Worm (Caenorhabditis elegans) whole organism, mixed stage, embryonic: ENCODE measurements around the gene lido-17.

ENCODE experiments used
- M03D4.4 ChIP-seq: sonication (generic microtip); optimal IDR thresholded peaks from 2 replicates; lab custom pipeline; 2017; ENCODE audit warnings: mild to moderate bottlenecking, missing genetic modification characterization, missing compliant biosample characterization
- blmp-1 ChIP-seq: fragments of 150-350 bp; optimal IDR thresholded peaks from 2 replicates; lab custom pipeline; 2014; ENCODE audit warnings: missing biosample characterization, missing genetic modification characterization
- ceh-39 ChIP-seq: fragments of 150-350 bp; optimal IDR thresholded peaks from 2 replicates; lab custom pipeline; 2014; ENCODE audit warnings: missing biosample characterization, missing genetic modification characterization
- ceh-43 ChIP-seq: fragments of 200-800 bp; sonication (Bioruptor generic); optimal IDR thresholded peaks from 2 replicates; lab custom pipeline; 2018; ENCODE audit warnings: mild to moderate bottlenecking, missing genetic modification characterization, moderate library complexity, missing compliant biosample characterization
- ceh-83 ChIP-seq: fragments of 200-800 bp; sonication (Bioruptor generic); optimal IDR thresholded peaks from 2 replicates; lab custom pipeline; 2018; ENCODE audit warnings: mild to moderate bottlenecking, missing genetic modification characterization, missing compliant biosample characterization
- ces-1 ChIP-seq: fragments of 150-350 bp; optimal IDR thresholded peaks from 2 replicates; lab custom pipeline; 2014; ENCODE audit warnings: missing biosample characterization, missing genetic modification reagents, missing genetic modification characterization
- cnd-1 ChIP-seq: fragments of 200-800 bp; sonication (Bioruptor generic); optimal IDR thresholded peaks from 2 replicates; lab custom pipeline; 2018; ENCODE audit warnings: mild to moderate bottlenecking, missing genetic modification characterization, missing compliant biosample characterization
- drap-1 ChIP-seq: fragments of 200-800 bp; sonication (Bioruptor generic); optimal IDR thresholded peaks from 3 replicates; lab custom pipeline; 2018; ENCODE audit warnings: mild to moderate bottlenecking, missing genetic modification characterization, missing compliant biosample characterization
- elt-1 ChIP-seq: sonication (generic microtip); optimal IDR thresholded peaks from 2 replicates; lab custom pipeline; 2017; ENCODE audit warnings: missing genetic modification characterization, mild to moderate bottlenecking, missing compliant biosample characterization, antibody characterized with exemption, moderate library complexity, borderline replicate concordance; ENCODE audit not compliant: insufficient read depth
- elt-3 ChIP-seq: fragments of 150-350 bp; optimal IDR thresholded peaks from 2 replicates; lab custom pipeline; 2014; ENCODE audit warnings: missing biosample characterization, missing genetic modification characterization
- flh-1 ChIP-seq: fragments of 200-800 bp; sonication (Bioruptor generic); optimal IDR thresholded peaks from 2 replicates; lab custom pipeline; 2018; ENCODE audit warnings: mild to moderate bottlenecking, missing genetic modification characterization, moderate library complexity, missing compliant biosample characterization
- ham-2 ChIP-seq: fragments of 200-800 bp; sonication (Bioruptor generic); optimal IDR thresholded peaks from 2 replicates; lab custom pipeline; 2018; ENCODE audit warnings: mild to moderate bottlenecking, missing genetic modification characterization, missing compliant biosample characterization
- hlh-1 ChIP-seq: fragments of 150-350 bp; optimal IDR thresholded peaks from 2 replicates; lab custom pipeline; 2014; ENCODE audit warnings: missing biosample characterization, missing genetic modification reagents, missing genetic modification characterization
- lin-13 ChIP-seq: fragments of 150-350 bp; optimal IDR thresholded peaks from 2 replicates; lab custom pipeline; 2014; ENCODE audit warnings: missing biosample characterization, missing genetic modification characterization
- lin-32 ChIP-seq: fragments of 200-800 bp; sonication (Bioruptor generic); optimal IDR thresholded peaks from 2 replicates; lab custom pipeline; 2018; ENCODE audit warnings: mild to moderate bottlenecking, missing genetic modification characterization, missing compliant biosample characterization
- lsy-2 ChIP-seq: fragments of 150-350 bp; optimal IDR thresholded peaks from 2 replicates; lab custom pipeline; 2014; ENCODE audit warnings: missing biosample characterization, missing genetic modification characterization
- mab-5 ChIP-seq: fragments of 150-350 bp; optimal IDR thresholded peaks from 2 replicates; lab custom pipeline; 2014; ENCODE audit warnings: missing biosample characterization, missing genetic modification characterization
- mep-1 ChIP-seq: fragments of 150-350 bp; optimal IDR thresholded peaks from 2 replicates; lab custom pipeline; 2017; ENCODE audit warnings: missing biosample characterization, missing genetic modification reagents, missing genetic modification characterization, inconsistent platforms
- mls-2 ChIP-seq: sonication (generic microtip); optimal IDR thresholded peaks from 2 replicates; lab custom pipeline; 2016; ENCODE audit warnings: mild to moderate bottlenecking, missing genetic modification characterization, moderate library complexity, missing compliant biosample characterization
- nhr-12 ChIP-seq: fragments of 150-350 bp; optimal IDR thresholded peaks from 2 replicates; lab custom pipeline; 2014; ENCODE audit warnings: missing biosample characterization, missing genetic modification characterization
- nhr-2 ChIP-seq: fragments of 150-350 bp; optimal IDR thresholded peaks from 2 replicates; lab custom pipeline; 2014; ENCODE audit warnings: missing biosample characterization, missing genetic modification characterization
- nhr-237 ChIP-seq: fragments of 150-350 bp; optimal IDR thresholded peaks from 2 replicates; lab custom pipeline; 2014; ENCODE audit warnings: missing biosample characterization, missing genetic modification characterization
- nhr-28 ChIP-seq: fragments of 150-350 bp; optimal IDR thresholded peaks from 2 replicates; lab custom pipeline; 2014; ENCODE audit warnings: missing biosample characterization, missing genetic modification characterization
- nhr-76 ChIP-seq: sonication (generic microtip); optimal IDR thresholded peaks from 2 replicates; lab custom pipeline; 2017; ENCODE audit warnings: missing biosample characterization, missing genetic modification characterization
- sem-2 ChIP-seq: fragments of 200-800 bp; sonication (Bioruptor generic); optimal IDR thresholded peaks from 2 replicates; lab custom pipeline; 2018; ENCODE audit warnings: mild to moderate bottlenecking, missing genetic modification characterization, missing compliant biosample characterization
- snpc-4 ChIP-seq: fragments of 150-350 bp; optimal IDR thresholded peaks from 2 replicates; lab custom pipeline; 2014; ENCODE audit warnings: missing biosample characterization, missing genetic modification characterization
- sptf-1 ChIP-seq: sonication (generic microtip); optimal IDR thresholded peaks from 2 replicates; lab custom pipeline; 2017; ENCODE audit warnings: mild to moderate bottlenecking, missing genetic modification characterization, moderate library complexity, missing compliant biosample characterization
- tbx-8 ChIP-seq: fragments of 200-800 bp; sonication (Bioruptor generic); optimal IDR thresholded peaks from 2 replicates; lab custom pipeline; 2018; ENCODE audit warnings: mild to moderate bottlenecking, missing genetic modification characterization, moderate library complexity, missing compliant biosample characterization
- unc-39 ChIP-seq: fragments of 150-350 bp; optimal IDR thresholded peaks from 2 replicates; lab custom pipeline; 2014; ENCODE audit warnings: missing biosample characterization, missing genetic modification characterization
- unc-62 ChIP-seq: fragments of 150-350 bp; optimal IDR thresholded peaks from 2 replicates; lab custom pipeline; 2014; ENCODE audit warnings: missing biosample characterization, missing genetic modification reagents, missing genetic modification characterization
- zip-8 ChIP-seq: fragments of 150-350 bp; optimal IDR thresholded peaks from 2 replicates; lab custom pipeline; 2014; ENCODE audit warnings: missing biosample characterization, missing genetic modification characterization
- ztf-11 ChIP-seq: fragments of 150-350 bp; optimal IDR thresholded peaks from 2 replicates; lab custom pipeline; 2014; ENCODE audit warnings: missing biosample characterization, missing genetic modification characterization

Gene lido-17

DNA sequence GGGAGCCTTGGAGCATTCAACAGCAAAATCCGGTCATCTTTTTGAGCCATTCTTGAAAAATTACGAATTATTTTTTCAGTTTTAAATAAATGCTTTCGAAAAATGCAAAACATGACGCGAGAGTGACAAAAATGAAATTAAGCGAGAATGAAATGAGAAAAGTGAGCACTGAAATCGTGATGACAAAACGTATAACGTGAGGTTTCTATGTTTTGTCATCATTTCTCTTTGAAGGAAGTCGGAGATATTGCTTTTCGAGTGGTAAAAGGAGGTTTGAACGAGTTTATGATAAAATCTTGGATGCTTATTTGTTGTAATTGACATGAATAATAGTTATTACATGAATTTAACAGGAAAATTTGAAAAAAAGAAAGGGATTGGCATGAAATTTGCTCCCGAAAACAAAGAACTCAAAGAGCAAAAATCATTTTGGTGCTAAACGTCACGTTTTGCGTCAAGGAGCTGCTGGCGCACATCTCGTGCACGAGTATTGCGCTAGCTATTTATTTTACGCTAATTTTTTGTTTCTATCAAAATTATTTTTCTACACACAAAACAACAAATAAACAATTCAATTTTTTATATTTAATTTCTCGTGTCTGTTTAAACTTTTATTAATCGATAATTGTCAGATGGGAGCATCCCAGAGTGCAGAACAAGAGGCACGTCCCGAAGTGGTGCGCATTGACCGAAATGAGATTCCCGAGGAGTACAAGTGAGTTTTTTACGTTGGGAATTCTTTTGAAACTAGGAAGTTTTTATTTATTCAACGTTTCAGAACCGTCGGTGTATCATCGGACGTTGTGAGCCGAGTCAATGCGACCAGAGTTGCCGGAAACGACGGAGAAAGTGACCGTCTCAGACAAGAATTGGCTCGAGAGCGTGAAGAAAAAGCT is 24.0 kb upstream of the lido-17 start, which contains the start of the genes gss-1 and chch-3:
Gene gss-1, minus strand, starts transcription at position 51 of the 896 bp plus-strand sequence.
Gene chch-3, plus strand, starts transcription at position 633 of the 896 bp plus-strand sequence.
- TF ChIP-seq nhr-28 (tag; lab: Kevin White, UChicago) (no peak), lin-13 (peak; percentile 27), nhr-76 (tag; lab: Kevin White, UChicago) (no peak), ham-2 (GFP tag; lab: Kevin White, UChicago) (peak; percentile 39), snpc-4 (tag; lab: Kevin White, UChicago) (no peak), mep-1 (tag; lab: Kevin White, UChicago) (peak; percentile 68), lsy-2 (tag; lab: Kevin White, UChicago) (peak; percentile 38)

DNA sequence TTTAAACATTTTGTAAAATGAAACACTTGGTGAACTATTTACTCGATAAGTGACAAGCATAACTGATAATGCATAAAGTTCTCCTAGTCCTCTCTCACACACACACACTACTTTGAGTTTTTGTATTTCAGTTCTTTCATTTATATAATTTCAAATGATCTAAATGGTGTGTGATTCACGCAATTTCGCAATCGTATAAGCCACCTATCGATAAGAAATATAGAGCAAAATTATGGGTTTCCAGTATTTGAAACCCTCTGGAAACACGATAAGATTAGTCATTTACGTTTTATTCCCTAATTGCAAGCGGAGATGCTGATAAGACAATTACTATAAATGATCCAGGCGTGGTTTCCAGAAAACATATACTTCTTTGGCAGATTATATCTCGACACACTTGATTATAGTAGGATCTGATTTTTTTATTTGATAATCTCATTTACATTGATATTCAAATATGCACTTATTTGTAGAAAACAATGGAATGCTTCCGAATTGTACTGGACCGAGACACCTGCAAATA is 19.5 kb upstream of the lido-17 start, which contains the start of gene arrd-3:
Gene arrd-3, plus strand, starts transcription at position 473 of the 523 bp plus-strand sequence.
- TF ChIP-seq ces-1 (GFP tag; lab: Kevin White, UChicago), result no peak
- TF ChIP-seq nhr-2 (tag; lab: Kevin White, UChicago), result no peak
- TF ChIP-seq snpc-4 (tag; lab: Kevin White, UChicago), result no peak
- TF ChIP-seq ham-2 (GFP tag; lab: Kevin White, UChicago), result no peak

DNA sequence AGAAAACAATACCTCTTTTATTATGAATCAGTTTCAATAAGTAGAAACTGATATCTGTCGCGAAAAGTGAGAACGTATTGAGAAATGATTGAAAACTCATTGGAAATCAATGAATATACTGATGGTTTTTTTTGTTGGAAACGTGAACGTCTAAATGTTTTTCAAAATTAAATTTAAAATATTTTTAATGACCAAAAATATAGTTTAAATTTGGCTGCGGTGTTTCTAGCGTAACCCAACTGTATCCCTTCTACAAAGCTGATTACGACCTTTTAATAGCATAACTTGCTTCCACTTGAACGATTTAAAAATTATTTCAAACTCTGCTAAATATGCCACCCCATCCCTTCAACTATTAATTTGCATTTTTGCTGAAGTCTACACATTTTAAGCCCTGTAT is 18.9 kb upstream of the lido-17 start, which contains the start of gene M176.9:
Gene M176.9, minus strand, starts transcription at position 101 of the 400 bp plus-strand sequence.
- no peak for TF ChIP-seq unc-39 (tag; lab: Kevin White, UChicago)
- TF ChIP-seq hlh-1, result no peak
- no peak for TF ChIP-seq blmp-1 (tag; lab: Kevin White, UChicago)
- no peak for TF ChIP-seq snpc-4 (tag; lab: Kevin White, UChicago)
- no peak for TF ChIP-seq ceh-39 (tag; lab: Kevin White, UChicago)
- no peak for TF ChIP-seq nhr-12 (tag; lab: Kevin White, UChicago)
- TF ChIP-seq mep-1 (tag; lab: Kevin White, UChicago), result no peak
- TF ChIP-seq drap-1, result no peak
- no peak for TF ChIP-seq M03D4.4 (tag; lab: Kevin White, UChicago)
- no peak for TF ChIP-seq mls-2 (tag; lab: Kevin White, UChicago)
- TF ChIP-seq ces-1 (GFP tag; lab: Kevin White, UChicago), result no peak

DNA sequence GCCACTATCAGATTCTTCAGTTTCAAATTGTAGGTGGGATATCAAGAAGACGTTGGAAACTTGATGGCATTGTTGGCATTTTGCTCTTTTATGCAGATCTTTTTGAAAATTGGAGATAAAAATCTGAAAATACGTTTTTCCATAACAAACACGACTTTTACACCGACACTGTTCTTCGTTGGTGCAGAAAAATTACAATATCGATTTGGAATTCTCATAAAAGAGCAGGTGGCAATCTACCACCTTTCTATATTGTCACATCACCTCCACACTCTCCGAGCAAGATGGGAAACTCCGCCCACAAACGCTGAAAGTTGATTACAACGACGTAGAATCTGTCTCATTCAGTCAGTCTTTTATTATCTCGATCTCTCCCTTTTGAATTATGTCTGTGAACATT is 14.8 kb upstream of the lido-17 start, which contains the start of gene arrd-2:
Gene arrd-2, plus strand, starts transcription at position 301 of the 400 bp plus-strand sequence.
- no peak for TF ChIP-seq hlh-1
- TF ChIP-seq ceh-83, result no peak
- TF ChIP-seq nhr-12 (tag; lab: Kevin White, UChicago), result no peak
- TF ChIP-seq zip-8 (tag; lab: Kevin White, UChicago), result no peak
- no peak for TF ChIP-seq ztf-11 (tag; lab: Kevin White, UChicago)

DNA sequence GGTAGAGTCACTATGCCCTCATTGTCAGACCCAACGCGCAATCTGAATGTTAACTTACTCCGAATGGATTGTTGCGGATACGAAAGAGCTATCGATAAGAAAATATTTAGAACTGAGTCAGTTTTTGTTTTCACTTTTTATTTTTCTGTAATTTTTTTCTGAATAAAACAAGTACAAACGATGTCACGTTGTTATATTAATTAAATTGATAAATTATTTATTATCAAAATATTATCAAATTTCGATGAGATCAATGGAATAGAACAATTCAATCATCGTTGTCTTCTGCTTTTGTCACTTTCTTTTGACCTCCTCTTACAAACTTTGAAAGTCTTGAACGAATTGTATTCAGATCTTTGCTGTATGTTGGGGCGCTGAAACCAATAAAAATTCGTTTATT is 14.4 kb upstream of the lido-17 start, which contains the start of gene mpz-6:
Gene mpz-6, minus strand, starts transcription at position 101 of the 400 bp plus-strand sequence.
- no peak for TF ChIP-seq mab-5 (tag; lab: Kevin White, UChicago)
- no peak for TF ChIP-seq ceh-43
- TF ChIP-seq elt-3 (tag; lab: Kevin White, UChicago), result no peak
- no peak for TF ChIP-seq hlh-1
- TF ChIP-seq nhr-12 (tag; lab: Kevin White, UChicago), result no peak
- no peak for TF ChIP-seq tbx-8 (GFP tag; lab: Kevin White, UChicago)
- no peak for TF ChIP-seq sem-2 (GFP tag; lab: Kevin White, UChicago)

DNA sequence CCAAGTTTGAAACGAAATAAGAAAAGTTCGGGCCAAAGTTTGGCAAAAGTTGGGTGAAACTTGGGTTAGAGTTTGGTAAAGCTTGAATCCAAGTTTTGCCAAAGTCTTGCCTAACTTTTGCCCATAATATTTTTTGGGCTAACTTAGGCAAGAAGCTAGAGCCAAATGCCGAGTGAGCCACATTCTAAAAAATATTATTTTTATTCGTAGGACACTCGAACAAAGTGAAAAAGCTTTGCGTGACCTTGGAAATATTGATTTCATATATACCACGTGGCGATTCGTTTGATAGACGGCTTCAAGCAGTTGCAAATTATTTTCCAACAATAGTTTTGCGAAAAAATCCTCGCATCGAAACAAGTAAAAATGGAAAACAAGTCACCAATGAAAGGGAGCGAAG is 11.2 kb upstream of the lido-17 start, which contains the start of gene Y51B9A.5:
Gene Y51B9A.5, plus strand, starts transcription at position 301 of the 400 bp plus-strand sequence.
- no peak for TF ChIP-seq sem-2 (GFP tag; lab: Kevin White, UChicago)
- TF ChIP-seq hlh-1, result no peak
- no peak for TF ChIP-seq tbx-8 (GFP tag; lab: Kevin White, UChicago)
- no peak for TF ChIP-seq zip-8 (tag; lab: Kevin White, UChicago)
- TF ChIP-seq nhr-237, result no peak
- no peak for TF ChIP-seq nhr-2 (tag; lab: Kevin White, UChicago)
- no peak for TF ChIP-seq sptf-1
- no peak for TF ChIP-seq elt-3 (tag; lab: Kevin White, UChicago)
- no peak for TF ChIP-seq unc-39 (tag; lab: Kevin White, UChicago)
- TF ChIP-seq ztf-11 (tag; lab: Kevin White, UChicago), result no peak
- TF ChIP-seq nhr-12 (tag; lab: Kevin White, UChicago), result no peak
- TF ChIP-seq unc-62 (GFP tag; lab: Kevin White, UChicago), result no peak
- TF ChIP-seq mep-1 (tag; lab: Kevin White, UChicago), result no peak
- no peak for TF ChIP-seq elt-1 (tag; lab: Kevin White, UChicago)
- TF ChIP-seq cnd-1 (tag; lab: Kevin White, UChicago), result no peak
- TF ChIP-seq blmp-1 (tag; lab: Kevin White, UChicago), result no peak
- TF ChIP-seq flh-1 (GFP tag; lab: Kevin White, UChicago), result no peak
- TF ChIP-seq ceh-43, result no peak
- no peak for TF ChIP-seq lsy-2 (tag; lab: Kevin White, UChicago)
- no peak for TF ChIP-seq lin-32 (GFP tag; lab: Kevin White, UChicago)
